Worm (Caenorhabditis elegans) whole organism, L3 larva: Measurements from ENCODE around the gene F20B6.4.

Experiments
- ama-1 ChIP-seq: fragments of 150-350 bp; optimal IDR thresholded peaks from 2 replicates; lab custom pipeline; 2018
- elt-2 ChIP-seq: sonication (generic microtip); optimal IDR thresholded peaks from 2 replicates; lab custom pipeline; 2016; ENCODE audit warnings: missing genetic modification reagents, mild to moderate bottlenecking, missing genetic modification characterization, missing compliant biosample characterization
- eor-1 ChIP-seq, 2 experiments: fragments of 150-350 bp; optimal IDR thresholded peaks; 2 replicates each; lab custom pipeline; 2014 to 2018; ENCODE audit warnings: missing biosample characterization in 2 of 2, missing genetic modification characterization in 2 of 2
- lin-15B ChIP-seq: fragments of 150-350 bp; optimal IDR thresholded peaks from 2 replicates; lab custom pipeline; 2014; ENCODE audit warnings: missing biosample characterization, missing genetic modification characterization
- mml-1 ChIP-seq: fragments of 150-350 bp; sonication (generic microtip); optimal IDR thresholded peaks from 3 replicates; lab custom pipeline; 2014; ENCODE audit warnings: missing biosample characterization, missing genetic modification characterization
- pha-4 ChIP-seq: fragments of 150-350 bp; optimal IDR thresholded peaks from 2 replicates; lab custom pipeline; 2014; ENCODE audit warnings: missing biosample characterization, missing genetic modification reagents, missing genetic modification characterization
- sea-2 ChIP-seq: fragments of 150-350 bp; sonication (generic microtip); optimal IDR thresholded peaks from 4 replicates; lab custom pipeline; 2014; ENCODE audit warnings: missing biosample characterization, missing genetic modification reagents, missing genetic modification characterization

- TF ChIP-seq pha-4 (tag; lab: Kevin White, UChicago) = peak; percentile 42
- TF ChIP-seq elt-2 (tag; lab: Kevin White, UChicago) = peak; percentile 89
- no peak for TF ChIP-seq lin-15B
- no peak for TF ChIP-seq mml-1
- TF ChIP-seq eor-1 (tag; optimal IDR thresholded peaks at IDR 0.05; lab: Kevin White, UChicago) = no peak
- no peak for TF ChIP-seq sea-2 (GFP tag; lab: Kevin White, UChicago)
- no peak for TF ChIP-seq ama-1 (lab: Kevin White, UChicago)
Observed at ce11 chrX:4245124-4245523, 48.8 kb upstream of the F20B6.4 start.
